Fruit fly (Drosophila melanogaster): ENCODE measurements around the gene CG43673.

Gene CG43673

dm6 chrX:15802880-15803650, 24.1 kb downstream of the CG43673 start (continued):
- TF ChIP-seq unc-4 (GFP tag; IDR thresholded peaks at IDR 0.05; ENCODE audit: partially characterized antibody) = peak; percentile 73
- TF ChIP-seq CG9876 (GFP tag; optimal IDR thresholded peaks at IDR 0.05) = no peak
- no peak for TF ChIP-seq pfk (GFP tag; optimal IDR thresholded peaks at IDR 0.05)
- no peak for TF ChIP-seq ERR (GFP tag; optimal IDR thresholded peaks at IDR 0.05)
- no peak for TF ChIP-seq CG1647 (GFP tag; optimal IDR thresholded peaks at IDR 0.05)
- TF ChIP-seq chinmo (GFP tag; IDR thresholded peaks at IDR 0.05; ENCODE audit: partially characterized antibody) = peak; percentile 65; the same call in 2 of the 4 replicates
- no peak for TF ChIP-seq Chrac-16 (GFP tag; optimal IDR thresholded peaks at IDR 0.05)
- TF ChIP-seq CG18764 (GFP tag; optimal IDR thresholded peaks at IDR 0.05) = no peak
- no peak for TF ChIP-seq btn (GFP tag; optimal IDR thresholded peaks at IDR 0.05)
- TF ChIP-seq E2f1 (GFP tag; IDR thresholded peaks at IDR 0.05) = no peak
- TF ChIP-seq Rx (GFP tag; IDR thresholded peaks at IDR 0.05) = no peak
- TF ChIP-seq so (GFP tag; IDR thresholded peaks at IDR 0.05) = no peak
- TF ChIP-seq HLH3B (GFP tag; IDR thresholded peaks at IDR 0.05) = no peak
- TF ChIP-seq esg (GFP tag; conservative IDR thresholded peaks at IDR 0.05) = no peak
- no peak for TF ChIP-seq seq (GFP tag; IDR thresholded peaks at IDR 0.05)
- peak; percentile 23 for TF ChIP-seq NfI (GFP tag; optimal IDR thresholded peaks at IDR 0.05)
- no peak for TF ChIP-seq tup (GFP tag; optimal IDR thresholded peaks at IDR 0.05)
- no peak for TF ChIP-seq ac (GFP tag; optimal IDR thresholded peaks at IDR 0.05)
- no peak for TF ChIP-seq CG18011 (GFP tag; optimal IDR thresholded peaks at IDR 0.05)
- no peak for TF ChIP-seq CG8765 (GFP tag; IDR thresholded peaks at IDR 0.05)
- TF ChIP-seq CG6654 (GFP tag; optimal IDR thresholded peaks at IDR 0.05) = no peak
- TF ChIP-seq CG4282 (GFP tag; optimal IDR thresholded peaks at IDR 0.05) = no peak
- no peak for TF ChIP-seq Atf-2 (GFP tag; optimal IDR thresholded peaks at IDR 0.05)
- TF ChIP-seq Optix (GFP tag; IDR thresholded peaks at IDR 0.05) = no peak
- TF ChIP-seq z (GFP tag; IDR thresholded peaks at IDR 0.05) = no peak
- no peak for TF ChIP-seq Bdp1 (GFP tag; optimal IDR thresholded peaks at IDR 0.05)
- no peak for TF ChIP-seq CG3407 (GFP tag; optimal IDR thresholded peaks at IDR 0.05)
- TF ChIP-seq CG10959 (GFP tag; IDR thresholded peaks at IDR 0.05) = no peak
- TF ChIP-seq CG9609 (GFP tag; optimal IDR thresholded peaks at IDR 0.05) = no peak
- peak; percentile 34 for TF ChIP-seq CG6765 (GFP tag; optimal IDR thresholded peaks at IDR 0.05)
- no peak for TF ChIP-seq h (optimal IDR thresholded peaks at IDR 0.05)
- TF ChIP-seq CG2202 (tag; optimal IDR thresholded peaks at IDR 0.05) = no peak
- no peak for TF ChIP-seq sens-2 (GFP tag; IDR thresholded peaks at IDR 0.05)
- peak; percentile 37 for TF ChIP-seq grau (tag; optimal IDR thresholded peaks at IDR 0.05)
- TF ChIP-seq Spps (tag; optimal IDR thresholded peaks at IDR 0.05) = no peak
- no peak for TF ChIP-seq Trl (optimal IDR thresholded peaks at IDR 0.05)
- no peak for TF ChIP-seq Trl (GFP tag; optimal IDR thresholded peaks at IDR 0.05)
- no peak for TF ChIP-seq CG9797 (GFP tag; optimal IDR thresholded peaks at IDR 0.05)
- no peak for TF ChIP-seq shn (GFP tag; optimal IDR thresholded peaks at IDR 0.05)
- TF ChIP-seq CG4707 (GFP tag; optimal IDR thresholded peaks at IDR 0.05) = peak; percentile 94
- no peak for TF ChIP-seq HmgD (GFP tag; optimal IDR thresholded peaks at IDR 0.05)
- TF ChIP-seq CG8478 (optimal IDR thresholded peaks at IDR 0.05) = no peak
- TF ChIP-seq stc (GFP tag; IDR thresholded peaks at IDR 0.05) = no peak
- TF ChIP-seq CG13296 (GFP tag; optimal IDR thresholded peaks at IDR 0.05) = peak; percentile 32
- TF ChIP-seq CG12744 (GFP tag; optimal IDR thresholded peaks at IDR 0.05) = no peak
- TF ChIP-seq Lhr (GFP tag; optimal IDR thresholded peaks at IDR 0.05) = no peak
- peak; percentile 66; the same call in 1 of the 2 replicates for TF ChIP-seq hbn (GFP tag; IDR thresholded peaks at IDR 0.05; ENCODE audit: partially characterized antibody)
- TF ChIP-seq pnt (GFP tag; optimal IDR thresholded peaks at IDR 0.05) = no peak
- TF ChIP-seq p53 (GFP tag; optimal IDR thresholded peaks at IDR 0.05) = no peak
- TF ChIP-seq Mrtf (GFP tag; IDR thresholded peaks at IDR 0.05) = no peak
- no peak for TF ChIP-seq wdn (GFP tag; IDR thresholded peaks at IDR 0.05)
- TF ChIP-seq ATbp (GFP tag; optimal IDR thresholded peaks at IDR 0.05) = peak; percentile 29
